Fruit fly (Drosophila melanogaster) whole organism, pupa: Measurements from ENCODE around the gene Dscam2.
A peak's percentile ranks its signal among the peaks of the same experiment; 100 is the strongest.

Experiments used
- CG10348 ChIP-seq: fragments of 200-800 bp; sonication (Bioruptor generic); IDR thresholded peaks from 2 replicates; pipeline ENCODE4 v1.3.6; 2022; ENCODE audit warnings: missing biosample characterization, missing genetic modification characterization
- CG12605 ChIP-seq: fragments of 200-800 bp; sonication (Bioruptor generic); IDR thresholded peaks from 2 replicates; pipeline ENCODE4 v1.3.6; 2022; ENCODE audit warnings: missing biosample characterization, missing genetic modification characterization
- CG13204 ChIP-seq: fragments of 200-800 bp; sonication (Bioruptor generic); optimal IDR thresholded peaks from 2 replicates; lab custom pipeline; 2018; ENCODE audit warnings: missing biosample characterization, mild to moderate bottlenecking, missing genetic modification characterization, moderate library complexity
- CG14655 ChIP-seq: fragments of 200-800 bp; sonication (Bioruptor generic); optimal IDR thresholded peaks from 3 replicates; lab custom pipeline; 2017; ENCODE audit warnings: mild to moderate bottlenecking, missing biosample characterization, missing genetic modification reagents, missing genetic modification characterization
- CG15710 ChIP-seq: fragments of 200-800 bp; sonication (Bioruptor generic); optimal IDR thresholded peaks from 2 replicates; lab custom pipeline; 2018; ENCODE audit warnings: missing biosample characterization, mild to moderate bottlenecking, missing genetic modification characterization, moderate library complexity
- CG17806 ChIP-seq: fragments of 200-800 bp; sonication (Bioruptor generic); optimal IDR thresholded peaks from 2 replicates; lab custom pipeline; 2018; ENCODE audit warnings: missing biosample characterization, mild to moderate bottlenecking, missing genetic modification characterization, moderate library complexity
- CG32121 ChIP-seq: fragments of 200-800 bp; sonication (Bioruptor generic); IDR thresholded peaks from 2 replicates; pipeline ENCODE4 v1.3.6; 2022; ENCODE audit warnings: missing biosample characterization, missing genetic modification characterization
- CG34367 ChIP-seq: fragments of 200-800 bp; sonication (Bioruptor generic); optimal IDR thresholded peaks from 2 replicates; lab custom pipeline; 2018; ENCODE audit warnings: missing biosample characterization, mild to moderate bottlenecking, missing genetic modification characterization
- CG4496 ChIP-seq: fragments of 200-800 bp; sonication (Bioruptor generic); IDR thresholded peaks from 3 replicates; pipeline ENCODE4 v1.3.6; 2022; ENCODE audit warnings: missing biosample characterization, missing genetic modification characterization
- CG8159 ChIP-seq: fragments of 200-800 bp; sonication (Bioruptor generic); optimal IDR thresholded peaks from 3 replicates; lab custom pipeline; 2018; ENCODE audit warnings: missing biosample characterization, mild to moderate bottlenecking, missing genetic modification characterization, moderate library complexity
- CG8301 ChIP-seq: fragments of 200-800 bp; sonication (Bioruptor generic); optimal IDR thresholded peaks from 2 replicates; lab custom pipeline; 2018; ENCODE audit warnings: missing biosample characterization, mild to moderate bottlenecking, missing genetic modification characterization
- CG9948 ChIP-seq: fragments of 200-800 bp; sonication (Bioruptor generic); optimal IDR thresholded peaks from 2 replicates; lab custom pipeline; 2018; ENCODE audit warnings: missing biosample characterization, mild to moderate bottlenecking, missing genetic modification characterization, moderate library complexity
- D1 ChIP-seq: fragments of 200-800 bp; sonication (Bioruptor generic); optimal IDR thresholded peaks from 2 replicates; lab custom pipeline; 2018; ENCODE audit warnings: missing biosample characterization, mild to moderate bottlenecking, missing genetic modification characterization, moderate library complexity
- EcR ChIP-seq: fragments of 200-800 bp; sonication (Bioruptor generic); optimal IDR thresholded peaks from 3 replicates; lab custom pipeline; 2019; ENCODE audit warnings: missing biosample characterization, missing genetic modification characterization, mild to moderate bottlenecking, moderate library complexity, missing genetic modification reagents
- Ets98B ChIP-seq: fragments of 200-800 bp; sonication (Bioruptor generic); IDR thresholded peaks from 2 replicates; pipeline ENCODE4 v1.3.6; 2022; ENCODE audit warnings: missing biosample characterization, missing genetic modification characterization
- Pif1A ChIP-seq: fragments of 200-800 bp; sonication (Bioruptor generic); optimal IDR thresholded peaks from 3 replicates; lab custom pipeline; 2016; ENCODE audit warnings: missing biosample characterization, missing genetic modification characterization
- Pif1B ChIP-seq: fragments of 200-800 bp; sonication (Bioruptor generic); optimal IDR thresholded peaks from 3 replicates; lab custom pipeline; 2016; ENCODE audit warnings: missing biosample characterization, missing genetic modification characterization
- Snoo ChIP-seq: fragments of 200-800 bp; sonication (Bioruptor generic); optimal IDR thresholded peaks from 3 replicates; lab custom pipeline; 2017; ENCODE audit warnings: missing biosample characterization, mild to moderate bottlenecking, missing genetic modification characterization, inconsistent platforms
- fd96Ca ChIP-seq: fragments of 200-800 bp; sonication (Bioruptor generic); IDR thresholded peaks from 3 replicates; pipeline ENCODE4 v1.3.6; 2022; ENCODE audit warnings: missing biosample characterization, missing genetic modification characterization
- gl ChIP-seq: fragments of 200-800 bp; sonication (Bioruptor generic); optimal IDR thresholded peaks from 2 replicates; lab custom pipeline; 2018; ENCODE audit warnings: missing biosample characterization, mild to moderate bottlenecking, missing genetic modification characterization
- rn ChIP-seq: fragments of 200-800 bp; sonication (Bioruptor generic); IDR thresholded peaks from 2 replicates; pipeline ENCODE4 v1.3.6; 2022; ENCODE audit warnings: missing biosample characterization, missing genetic modification characterization

The Dscam2 gene

dm6 chr3L:7128214-7129008 lies 61.3 kb downstream of the Dscam2 start, which contains the start of the genes Acbp4 and Acbp6:
Gene Acbp4, minus strand, starts transcription at chr3L:7128264.
Gene Acbp6, plus strand, starts transcription at chr3L:7128903.
- no peak for TF ChIP-seq CG8159 (tag; lab: Kevin White, UChicago)
- no peak for TF ChIP-seq gl (tag; lab: Kevin White, UChicago)
- TF ChIP-seq CG4496 (GFP tag; lab: Robert Waterston, UW): no peak
- no peak for TF ChIP-seq CG8301
- TF ChIP-seq CG15710 (tag; lab: Kevin White, UChicago): no peak
- no peak for TF ChIP-seq CG32121 (GFP tag; lab: Robert Waterston, UW)
- TF ChIP-seq, all 21 proteins: peak for 0

- TF ChIP-seq gl (tag; lab: Kevin White, UChicago): no peak
- TF ChIP-seq CG32121 (GFP tag; lab: Robert Waterston, UW): no peak
- TF ChIP-seq fd96Ca (GFP tag; lab: Robert Waterston, UW): no peak
- no peak for TF ChIP-seq CG8301
- no peak for TF ChIP-seq D1
- TF ChIP-seq CG13204 (GFP tag; lab: Kevin White, UChicago): no peak
- TF ChIP-seq Pif1A (GFP tag; lab: Kevin White, UChicago): no peak
- TF ChIP-seq Pif1B (GFP tag; lab: Kevin White, UChicago): no peak
Measured at dm6 chr3L:7125289-7125955, 64.3 kb downstream of the Dscam2 start, which contains the start of the genes msl-3 and BBS1. Gene msl-3, minus strand, starts transcription at chr3L:7125533. Gene BBS1, plus strand, starts transcription at chr3L:7125905.

dm6 chr3L:7122136-7122535 lies 67.6 kb downstream of the Dscam2 start:
- TF ChIP-seq rn (GFP tag; lab: Robert Waterston, UW): no peak
- TF ChIP-seq CG12605 (GFP tag; lab: Robert Waterston, UW): no peak
- no peak for TF ChIP-seq CG14655 (GFP tag; lab: Kevin White, UChicago)
- TF ChIP-seq CG13204 (GFP tag; lab: Kevin White, UChicago): no peak
- no peak for TF ChIP-seq D1
- no peak for TF ChIP-seq CG8159 (tag; lab: Kevin White, UChicago)
- TF ChIP-seq CG8301: no peak
- TF ChIP-seq CG9948 (tag; lab: Kevin White, UChicago): no peak
- TF ChIP-seq CG10348 (GFP tag; lab: Robert Waterston, UW): no peak
- no peak for TF ChIP-seq CG15710 (tag; lab: Kevin White, UChicago)
- TF ChIP-seq EcR (GFP tag; lab: Kevin White, UChicago): no peak
- TF ChIP-seq CG32121 (GFP tag; lab: Robert Waterston, UW): no peak
- TF ChIP-seq fd96Ca (GFP tag; lab: Robert Waterston, UW): no peak
- TF ChIP-seq CG34367 (tag; lab: Kevin White, UChicago): no peak
- TF ChIP-seq CG17806: no peak
- TF ChIP-seq gl (tag; lab: Kevin White, UChicago): no peak

- no peak for TF ChIP-seq D1
- TF ChIP-seq Pif1A (GFP tag; lab: Kevin White, UChicago): no peak
- no peak for TF ChIP-seq Pif1B (GFP tag; lab: Kevin White, UChicago)
- no peak for TF ChIP-seq CG32121 (GFP tag; lab: Robert Waterston, UW)
- TF ChIP-seq CG4496 (GFP tag; lab: Robert Waterston, UW): no peak
- no peak for TF ChIP-seq CG9948 (tag; lab: Kevin White, UChicago)
- TF ChIP-seq CG34367 (tag; lab: Kevin White, UChicago): no peak
- TF ChIP-seq EcR (GFP tag; lab: Kevin White, UChicago): no peak
- TF ChIP-seq Ets98B (GFP tag; lab: Robert Waterston, UW): no peak
- TF ChIP-seq CG14655 (GFP tag; lab: Kevin White, UChicago): no peak
- TF ChIP-seq fd96Ca (GFP tag; lab: Robert Waterston, UW): no peak
- TF ChIP-seq gl (tag; lab: Kevin White, UChicago): no peak
- no peak for TF ChIP-seq CG12605 (GFP tag; lab: Robert Waterston, UW)
- no peak for TF ChIP-seq CG8159 (tag; lab: Kevin White, UChicago)
Measured at dm6 chr3L:7115944-7116343, 73.8 kb downstream of the Dscam2 start.

- TF ChIP-seq gl (tag; lab: Kevin White, UChicago): peak; percentile 15
- peak; percentile 90 for TF ChIP-seq EcR (GFP tag; lab: Kevin White, UChicago)
- peak; percentile 61 for TF ChIP-seq CG17806
- no peak for TF ChIP-seq Pif1B (GFP tag; lab: Kevin White, UChicago)
- no peak for TF ChIP-seq CG12605 (GFP tag; lab: Robert Waterston, UW)
- TF ChIP-seq D1: peak; percentile 34
- TF ChIP-seq CG15710 (tag; lab: Kevin White, UChicago): peak; percentile 75
- 0 out of 3 replicates have a peak, but pooled peaks have one; percentile 32 for TF ChIP-seq CG4496 (GFP tag; lab: Robert Waterston, UW)
- peak; percentile 65 for TF ChIP-seq Pif1A (GFP tag; lab: Kevin White, UChicago)
- TF ChIP-seq CG9948 (tag; lab: Kevin White, UChicago): peak; percentile 60
- TF ChIP-seq CG34367 (tag; lab: Kevin White, UChicago): peak; percentile 56
- TF ChIP-seq Snoo (tag; lab: Kevin White, UChicago): no peak
- no peak for TF ChIP-seq Ets98B (GFP tag; lab: Robert Waterston, UW)
- TF ChIP-seq CG8159 (tag; lab: Kevin White, UChicago): peak; percentile 72
- no peak for TF ChIP-seq fd96Ca (GFP tag; lab: Robert Waterston, UW)
- TF ChIP-seq CG13204 (GFP tag; lab: Kevin White, UChicago): peak; percentile 31
- TF ChIP-seq CG10348 (GFP tag; lab: Robert Waterston, UW): no peak
- TF ChIP-seq CG14655 (GFP tag; lab: Kevin White, UChicago): peak; percentile 22
- TF ChIP-seq CG32121 (GFP tag; lab: Robert Waterston, UW): no peak
- TF ChIP-seq CG8301: no peak
- no peak for TF ChIP-seq rn (GFP tag; lab: Robert Waterston, UW)
- TF ChIP-seq, all 21 proteins: peak for 12
Measured at dm6 chr3L:7113010-7113409, 76.7 kb downstream of the Dscam2 start.
